Fruit fly (Drosophila melanogaster) whole organism, wandering third instar larva: ENCODE data around the gene CG5885.

ENCODE experiments used
- Abd-B ChIP-seq: fragments of >200 bp; optimal IDR thresholded peaks from 2 replicates; lab custom pipeline; 2017; ENCODE audit warnings: missing biosample characterization, missing genetic modification characterization
- CG32264 ChIP-seq: fragments of 200-800 bp; sonication (Bioruptor generic); optimal IDR thresholded peaks from 2 replicates; lab custom pipeline; 2016; ENCODE audit warnings: missing biosample characterization, missing genetic modification characterization
- CG9705 ChIP-seq: fragments of 200-800 bp; sonication (Bioruptor generic); optimal IDR thresholded peaks from 2 replicates; lab custom pipeline; 2018; ENCODE audit warnings: missing biosample characterization, mild to moderate bottlenecking, missing genetic modification characterization
- CrebA ChIP-seq: fragments of 200-800 bp; sonication (Bioruptor generic); optimal IDR thresholded peaks from 2 replicates; lab custom pipeline; 2016; ENCODE audit warnings: missing biosample characterization, mild to moderate bottlenecking, missing genetic modification characterization, borderline replicate concordance
- Dfd ChIP-seq: fragments of >200 bp; optimal IDR thresholded peaks from 2 replicates; lab custom pipeline; 2017; ENCODE audit warnings: missing biosample characterization, missing genetic modification characterization
- Dif ChIP-seq: fragments of 200-275, 200-300 bp; sonication (Bioruptor generic); optimal IDR thresholded peaks from 2 replicates; lab custom pipeline; 2018; ENCODE audit warnings: missing biosample characterization, missing genetic modification characterization; ENCODE audit not compliant: partially characterized antibody
- GATAd ChIP-seq: sonication (Bioruptor generic); optimal IDR thresholded peaks from 2 replicates; lab custom pipeline; 2016; ENCODE audit warnings: missing biosample characterization, missing genetic modification characterization
- HLH106 ChIP-seq: fragments of 200-800 bp; optimal IDR thresholded peaks from 3 replicates; lab custom pipeline; 2019; ENCODE audit warnings: missing biosample characterization, mild to moderate bottlenecking, missing genetic modification characterization, moderate library complexity
- Hnf4 ChIP-seq: fragments of 200-800 bp; sonication (Bioruptor generic); optimal IDR thresholded peaks from 2 replicates; lab custom pipeline; 2016; ENCODE audit warnings: missing biosample characterization, mild to moderate bottlenecking, missing genetic modification characterization
- Hr78 ChIP-seq: fragments of >200 bp; optimal IDR thresholded peaks from 2 replicates; lab custom pipeline; 2017; ENCODE audit warnings: missing biosample characterization, missing genetic modification characterization
- Hr83 ChIP-seq: fragments of 200-300 bp; sonication (Bioruptor generic); optimal IDR thresholded peaks from 2 replicates; lab custom pipeline; 2016; ENCODE audit warnings: missing biosample characterization, mild to moderate bottlenecking, missing genetic modification characterization, moderate library complexity; ENCODE audit not compliant: poor library complexity, severe bottlenecking
- Jra ChIP-seq: sonication (Bioruptor generic); optimal IDR thresholded peaks from 2 replicates; lab custom pipeline; 2016; ENCODE audit warnings: missing biosample characterization, missing genetic modification characterization
- Mio ChIP-seq: sonication (Bioruptor generic); optimal IDR thresholded peaks from 2 replicates; lab custom pipeline; 2016; ENCODE audit warnings: missing biosample characterization, missing genetic modification characterization
- Myc ChIP-seq: fragments of >200 bp; optimal IDR thresholded peaks from 2 replicates; lab custom pipeline; 2017
- N ChIP-seq: fragments of >200 bp; optimal IDR thresholded peaks from 2 replicates; lab custom pipeline; 2018; ENCODE audit warnings: missing biosample characterization, missing external identifiers, missing genetic modification characterization
- OdsH ChIP-seq: fragments of 200-800 bp; sonication (Bioruptor generic); optimal IDR thresholded peaks from 2 replicates; lab custom pipeline; 2016; ENCODE audit warnings: missing biosample characterization, mild to moderate bottlenecking, missing genetic modification characterization
- Rel ChIP-seq, 2 experiments: fragments of 200-800 bp; sonication (Bioruptor generic) in 1 of 2; optimal IDR thresholded peaks; 2 replicates in 1 of 2; 3 replicates in 1 of 2; lab custom pipeline; 2016 to 2019; ENCODE audit warnings: mild to moderate bottlenecking in 2 of 2, missing biosample characterization in 2 of 2, missing genetic modification characterization in 2 of 2, moderate library complexity in 1 of 2
- Sp1 ChIP-seq: fragments of 200-800 bp; sonication (Bioruptor generic); optimal IDR thresholded peaks from 3 replicates; lab custom pipeline; 2019; ENCODE audit warnings: missing biosample characterization, mild to moderate bottlenecking, missing genetic modification characterization, moderate library complexity
- Vsx2 ChIP-seq: fragments of 200-300, 225-300 bp; sonication (Bioruptor generic); optimal IDR thresholded peaks from 2 replicates; lab custom pipeline; 2018; ENCODE audit warnings: missing biosample characterization, missing genetic modification characterization; ENCODE audit not compliant: partially characterized antibody
- br ChIP-seq: fragments of 200-800 bp; sonication (Bioruptor generic); optimal IDR thresholded peaks from 2 replicates; lab custom pipeline; 2016; ENCODE audit warnings: missing biosample characterization, missing genetic modification characterization
- brk ChIP-seq: fragments of 200-800 bp; sonication (Bioruptor generic); optimal IDR thresholded peaks from 2 replicates; lab custom pipeline; 2016; ENCODE audit warnings: missing biosample characterization, mild to moderate bottlenecking, missing genetic modification characterization
- dl ChIP-seq, 2 experiments: fragments of 175-275, 200-275 bp in 1 of 2; fragments of 200-275 bp in 1 of 2; sonication (Bioruptor generic); optimal IDR thresholded peaks; lab custom pipeline; 2018; ENCODE audit warnings: mild to moderate bottlenecking in 2 of 2, missing biosample characterization in 2 of 2, missing genetic modification characterization in 2 of 2, moderate library complexity in 2 of 2; ENCODE audit not compliant: partially characterized antibody in 2 of 2, insufficient read depth in 1 of 2
- dmrt93B ChIP-seq: fragments of 200-800 bp; sonication (Bioruptor generic); optimal IDR thresholded peaks from 2 replicates; lab custom pipeline; 2018; ENCODE audit warnings: missing biosample characterization, mild to moderate bottlenecking, missing genetic modification characterization
- dsf ChIP-seq: sonication (Bioruptor generic); optimal IDR thresholded peaks from 2 replicates; lab custom pipeline; 2016; ENCODE audit warnings: missing biosample characterization, missing genetic modification characterization, borderline replicate concordance
- ey ChIP-seq: fragments of 200-800 bp; sonication (Bioruptor generic); optimal IDR thresholded peaks from 2 replicates; lab custom pipeline; 2016; ENCODE audit warnings: missing biosample characterization, missing genetic modification characterization
- foxo ChIP-seq, 2 experiments: fragments of 200-800 bp; sonication (Bioruptor generic); optimal IDR thresholded peaks; 2 replicates in 1 of 2; 3 replicates in 1 of 2; lab custom pipeline; 2016 to 2017; ENCODE audit warnings: missing biosample characterization in 2 of 2, missing genetic modification characterization in 2 of 2
- fru ChIP-seq: fragments of 200-800 bp; sonication (Bioruptor generic); optimal IDR thresholded peaks from 3 replicates; lab custom pipeline; 2016; ENCODE audit warnings: missing biosample characterization, mild to moderate bottlenecking, missing genetic modification characterization
- h ChIP-seq: fragments of 200-800 bp; sonication (Bioruptor generic); optimal IDR thresholded peaks from 3 replicates; lab custom pipeline; 2016; ENCODE audit warnings: missing biosample characterization, mild to moderate bottlenecking, missing genetic modification characterization
- jim ChIP-seq: fragments of 175-275, 200-325 bp; sonication (Bioruptor generic); optimal IDR thresholded peaks from 2 replicates; lab custom pipeline; 2016; ENCODE audit warnings: missing biosample characterization, mild to moderate bottlenecking, missing genetic modification characterization
- lola ChIP-seq: fragments of >200 bp; optimal IDR thresholded peaks from 2 replicates; lab custom pipeline; 2017; ENCODE audit warnings: missing biosample characterization, missing genetic modification characterization
- pan ChIP-seq: fragments of >200 bp; optimal IDR thresholded peaks from 2 replicates; lab custom pipeline; 2017
- psq ChIP-seq: fragments of 200-800 bp; sonication (Bioruptor generic); optimal IDR thresholded peaks from 3 replicates; lab custom pipeline; 2017; ENCODE audit warnings: missing biosample characterization, mild to moderate bottlenecking, missing genetic modification characterization, moderate library complexity
- rgr ChIP-seq: fragments of 200-800 bp; sonication (Bioruptor generic); optimal IDR thresholded peaks from 3 replicates; lab custom pipeline; 2016; ENCODE audit warnings: missing biosample characterization, mild to moderate bottlenecking, missing genetic modification characterization
- sage ChIP-seq: fragments of 200-800 bp; sonication (Bioruptor generic); optimal IDR thresholded peaks from 2 replicates; lab custom pipeline; 2016; ENCODE audit warnings: missing biosample characterization, mild to moderate bottlenecking, missing genetic modification characterization
- sv ChIP-seq: fragments of 200-800 bp; sonication (Bioruptor generic); optimal IDR thresholded peaks from 3 replicates; lab custom pipeline; 2016; ENCODE audit warnings: missing biosample characterization, missing genetic modification characterization
- tai ChIP-seq: sonication (Bioruptor generic); optimal IDR thresholded peaks from 2 replicates; lab custom pipeline; 2016; ENCODE audit warnings: missing biosample characterization, missing genetic modification characterization
- usp ChIP-seq: fragments of >200 bp; optimal IDR thresholded peaks from 2 replicates; lab custom pipeline; 2017; ENCODE audit warnings: missing biosample characterization, missing genetic modification characterization
- woc ChIP-seq: sonication (Bioruptor generic); optimal IDR thresholded peaks from 2 replicates; lab custom pipeline; 2016; ENCODE audit warnings: missing biosample characterization, mild to moderate bottlenecking, missing genetic modification characterization

CG5885 gene

DNA sequence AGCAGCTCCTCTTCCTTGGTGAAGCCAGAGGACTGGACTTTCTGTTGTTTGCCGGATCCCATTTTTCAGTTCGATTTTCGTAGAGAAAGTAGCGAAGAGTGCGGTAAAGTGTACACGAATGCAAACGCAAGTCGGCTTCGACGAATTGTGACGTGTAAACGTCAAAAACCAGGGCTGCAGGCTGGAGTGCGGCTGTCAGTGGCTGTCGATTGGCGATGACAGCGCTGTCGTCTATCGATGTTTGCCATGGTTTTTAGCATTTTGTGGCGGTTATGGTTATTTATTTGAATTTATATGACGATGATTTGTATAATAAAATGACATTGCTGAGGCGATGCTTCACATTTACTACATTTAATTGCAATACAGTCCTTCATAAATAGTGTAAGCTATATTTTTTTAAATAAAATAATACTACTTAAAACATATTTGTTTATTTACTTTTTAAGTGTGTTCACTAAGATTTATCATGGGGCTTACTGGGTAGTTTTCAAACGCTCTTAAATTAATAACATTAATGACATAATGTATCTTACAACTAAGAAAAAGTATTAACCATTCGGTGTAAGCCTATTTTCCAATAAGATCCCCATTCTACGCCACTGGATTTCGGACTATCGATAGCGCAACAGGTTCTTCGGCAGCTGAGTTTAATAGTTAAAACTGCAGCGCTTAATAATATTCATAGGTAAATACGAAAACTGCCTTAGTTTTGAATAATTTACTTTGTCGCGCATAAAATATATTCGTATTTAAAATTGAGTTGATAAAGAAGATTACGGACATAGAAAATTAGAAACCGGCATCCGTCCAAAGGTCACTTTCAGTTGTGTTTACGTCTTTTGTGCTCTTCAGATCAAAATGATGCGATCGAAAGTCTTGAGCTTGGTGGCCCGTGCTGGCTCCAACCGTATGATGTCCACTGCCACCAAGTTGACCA, at the start of gene CG5885, which contains the start of gene CG4598:
Gene CG5885, minus strand, starts transcription at position 311 of the 940 bp plus-strand sequence.
Gene CG4598, plus strand, starts transcription at position 599 of the 940 bp plus-strand sequence.
- TF ChIP-seq Vsx2 (GFP tag; lab: Kevin White, UChicago) (no peak), usp (GFP tag; lab: Kevin White, UChicago) (no peak), Sp1 (GFP tag; lab: Kevin White, UChicago) (peak; percentile 68), CG32264 (no peak), Hr83 (GFP tag; lab: Kevin White, UChicago) (peak; percentile 56), N (GFP tag; lab: Kevin White, UChicago) (no peak), Jra (peak; percentile 70), GATAd (no peak), h (GFP tag; lab: Kevin White, UChicago) (peak; percentile 70), sv (GFP tag; lab: Kevin White, UChicago) (peak; percentile 47), Abd-B (no peak), rgr (peak; percentile 61), Mio (GFP tag; lab: Kevin White, UChicago) (no peak), psq (GFP tag; lab: Kevin White, UChicago) (peak; percentile 61), brk (GFP tag; lab: Kevin White, UChicago) (no peak), pan (lab: Kevin White, UChicago) (no peak), Rel (GFP tag; optimal IDR thresholded peaks at IDR 0.05; lab: Kevin White, UChicago) (no peak), Rel (tag; optimal IDR thresholded peaks at IDR 0.05; lab: Kevin White, UChicago) (no peak), tai (GFP tag; lab: Kevin White, UChicago) (no peak), lola (GFP tag; lab: Kevin White, UChicago) (no peak), dmrt93B (GFP tag; lab: Kevin White, UChicago) (peak; percentile 19), fru (GFP tag; lab: Kevin White, UChicago) (peak; percentile 79), Dif (GFP tag; lab: Kevin White, UChicago) (peak; percentile 45), dl (GFP tag; optimal IDR thresholded peaks at IDR 0.05; lab: Kevin White, UChicago; ENCODE audit: insufficient read depth in 1 of 2, partially characterized antibody in 2 of 2) (peak in 1 of 2 experiments; percentile 5), Myc (lab: Kevin White, UChicago) (no peak), dsf (peak; percentile 28), sage (GFP tag; lab: Kevin White, UChicago) (peak; percentile 56), Dfd (GFP tag; lab: Kevin White, UChicago) (no peak), foxo (GFP tag; optimal IDR thresholded peaks at IDR 0.05; lab: Kevin White, UChicago) (peak in 1 of 2 experiments; percentile 83), ey (GFP tag; lab: Kevin White, UChicago) (peak; percentile 57), Hnf4 (peak; percentile 86), woc (peak; percentile 36), Hr78 (GFP tag; lab: Kevin White, UChicago) (no peak), HLH106 (tag; lab: Kevin White, UChicago) (peak; percentile 68), jim (GFP tag; lab: Kevin White, UChicago) (no peak), br (peak; percentile 55), CG9705 (GFP tag; lab: Kevin White, UChicago) (peak; percentile 31), OdsH (GFP tag; lab: Kevin White, UChicago) (peak; percentile 75), CrebA (GFP tag; lab: Kevin White, UChicago) (peak; percentile 97)
